Worm (Caenorhabditis elegans) whole organism, young adult: Measurements from ENCODE around the gene sru-24.
A peak's percentile ranks its signal among the peaks of the same experiment; 100 is the strongest.

ENCODE experiments used
- B0019.2 ChIP-seq: fragments of 200-800 bp; sonication (Bioruptor generic); conservative IDR thresholded peaks from 2 replicates; pipeline ENCODE4 v1.3.6; 2022; ENCODE audit warnings: missing genetic modification reagents, missing genetic modification characterization, missing compliant biosample characterization
- C17E4.6 ChIP-seq: fragments of 200-800 bp; sonication (Bioruptor generic); IDR thresholded peaks from 2 replicates; pipeline ENCODE4 v1.3.6; 2022; ENCODE audit warnings: missing genetic modification reagents, missing genetic modification characterization, missing compliant biosample characterization
- F33H1.4 ChIP-seq: fragments of 200-800 bp; sonication (Bioruptor generic); IDR thresholded peaks from 2 replicates; pipeline ENCODE4 v1.3.6; 2022; ENCODE audit warnings: missing genetic modification reagents, missing genetic modification characterization, missing compliant biosample characterization
- F52B5.7 ChIP-seq: sonication (generic microtip); optimal IDR thresholded peaks from 2 replicates; lab custom pipeline; 2016; ENCODE audit warnings: mild to moderate bottlenecking, missing genetic modification characterization, missing compliant biosample characterization
- F57A8.1 ChIP-seq: fragments of 200-800 bp; sonication (Bioruptor generic); optimal IDR thresholded peaks from 2 replicates; lab custom pipeline; 2018; ENCODE audit warnings: mild to moderate bottlenecking, missing genetic modification characterization, moderate library complexity, missing compliant biosample characterization
- K11D2.4 ChIP-seq: fragments of 200-800 bp; sonication (Bioruptor generic); IDR thresholded peaks from 2 replicates; pipeline ENCODE4 v1.3.6; 2022; ENCODE audit warnings: missing genetic modification reagents, missing genetic modification characterization, missing compliant biosample characterization
- Y79H2A.3 ChIP-seq: fragments of 200-800 bp; sonication (Bioruptor generic); conservative IDR thresholded peaks from 2 replicates; pipeline ENCODE4 v1.3.6; 2022; ENCODE audit warnings: missing genetic modification reagents, missing genetic modification characterization, missing compliant biosample characterization
- ZK185.1 ChIP-seq: sonication (generic microtip); optimal IDR thresholded peaks from 2 replicates; lab custom pipeline; 2016; ENCODE audit warnings: mild to moderate bottlenecking, missing genetic modification characterization, missing compliant biosample characterization; ENCODE audit not compliant: poor library complexity, severe bottlenecking
- aptf-3 ChIP-seq: fragments of 200-800 bp; sonication (Bioruptor generic); IDR thresholded peaks from 2 replicates; pipeline ENCODE4 v1.3.6; 2022; ENCODE audit warnings: missing genetic modification characterization, missing compliant biosample characterization
- athp-1 ChIP-seq: sonication (generic microtip); optimal IDR thresholded peaks from 2 replicates; lab custom pipeline; 2017; ENCODE audit warnings: mild to moderate bottlenecking, missing genetic modification characterization, missing compliant biosample characterization
- attf-5 ChIP-seq: fragments of 200-800 bp; sonication (Bioruptor generic); optimal IDR thresholded peaks from 2 replicates; lab custom pipeline; 2018; ENCODE audit warnings: mild to moderate bottlenecking, missing genetic modification characterization, missing compliant biosample characterization
- bed-2 ChIP-seq: fragments of 200-800 bp; sonication (Bioruptor generic); IDR thresholded peaks from 2 replicates; pipeline ENCODE4 v1.3.6; 2022; ENCODE audit warnings: missing genetic modification reagents, missing genetic modification characterization, missing compliant biosample characterization
- ceh-58 ChIP-seq: fragments of 200-800 bp; sonication (Bioruptor generic); IDR thresholded peaks from 2 replicates; pipeline ENCODE4 v1.3.6; 2022; ENCODE audit warnings: missing genetic modification characterization, missing compliant biosample characterization
- dpl-1 ChIP-seq: fragments of 150-350 bp; optimal IDR thresholded peaks from 2 replicates; lab custom pipeline; 2014; ENCODE audit warnings: missing biosample characterization, missing genetic modification reagents, missing genetic modification characterization
- egl-18 ChIP-seq: fragments of 200-800 bp; sonication (Bioruptor generic); IDR thresholded peaks from 2 replicates; pipeline ENCODE4 v1.3.6; 2022; ENCODE audit warnings: missing genetic modification reagents, missing genetic modification characterization, missing compliant biosample characterization
- egl-44 ChIP-seq: fragments of 200-800 bp; sonication (Bioruptor generic); IDR thresholded peaks from 2 replicates; pipeline ENCODE4 v1.3.6; 2022; ENCODE audit warnings: missing genetic modification reagents, missing genetic modification characterization, missing compliant biosample characterization
- egrh-3 ChIP-seq: fragments of 200-800 bp; sonication (Bioruptor generic); IDR thresholded peaks from 2 replicates; pipeline ENCODE4 v1.3.6; 2022; ENCODE audit warnings: missing genetic modification reagents, missing genetic modification characterization, missing compliant biosample characterization
- ets-4 ChIP-seq: fragments of 200-800 bp; sonication (Bioruptor generic); optimal IDR thresholded peaks from 2 replicates; lab custom pipeline; 2018; ENCODE audit warnings: mild to moderate bottlenecking, missing genetic modification characterization, missing compliant biosample characterization
- fkh-3 ChIP-seq: sonication (generic microtip); optimal IDR thresholded peaks from 2 replicates; lab custom pipeline; 2016; ENCODE audit warnings: mild to moderate bottlenecking, missing genetic modification characterization, missing compliant biosample characterization
- hlh-12 ChIP-seq: sonication (generic microtip); optimal IDR thresholded peaks from 2 replicates; lab custom pipeline; 2016; ENCODE audit warnings: missing genetic modification characterization, missing compliant biosample characterization
- hmg-1.2 ChIP-seq: fragments of 200-800 bp; sonication (Bioruptor generic); IDR thresholded peaks from 2 replicates; pipeline ENCODE4 v1.3.6; 2022; ENCODE audit warnings: missing genetic modification reagents, missing genetic modification characterization, missing compliant biosample characterization
- lag-1 ChIP-seq: fragments of 200-800 bp; sonication (Bioruptor generic); IDR thresholded peaks from 2 replicates; pipeline ENCODE4 v1.3.6; 2022; ENCODE audit warnings: missing genetic modification reagents, missing genetic modification characterization, missing compliant biosample characterization
- lin-35 ChIP-seq, 3 experiments: fragments of 150-350 bp in 2 of 3; sonication (generic microtip) in 1 of 3; optimal IDR thresholded peaks; 2 replicates each; lab custom pipeline; 2014 to 2018; ENCODE audit warnings: missing biosample characterization in 3 of 3, missing genetic modification characterization in 3 of 3, missing genetic modification reagents in 3 of 3
- lsl-1 ChIP-seq: fragments of 200-800 bp; sonication (Bioruptor generic); optimal IDR thresholded peaks from 2 replicates; lab custom pipeline; 2018; ENCODE audit warnings: mild to moderate bottlenecking, missing genetic modification characterization, moderate library complexity, missing compliant biosample characterization
- madf-6 ChIP-seq: fragments of 200-800 bp; sonication (Bioruptor generic); IDR thresholded peaks from 2 replicates; pipeline ENCODE4 v1.3.6; 2022; ENCODE audit warnings: missing genetic modification reagents, missing genetic modification characterization, missing compliant biosample characterization
- madf-8 ChIP-seq: fragments of 200-800 bp; sonication (Bioruptor generic); conservative IDR thresholded peaks from 2 replicates; pipeline ENCODE4 v1.3.6; 2022; ENCODE audit warnings: missing genetic modification reagents, missing genetic modification characterization, missing compliant biosample characterization
- mel-28 ChIP-seq: sonication (generic microtip); optimal IDR thresholded peaks from 2 replicates; lab custom pipeline; 2016; ENCODE audit warnings: borderline replicate concordance, mild to moderate bottlenecking, missing genetic modification characterization, missing compliant biosample characterization
- nfya-1 ChIP-seq: sonication (generic microtip); optimal IDR thresholded peaks from 2 replicates; lab custom pipeline; 2017; ENCODE audit warnings: antibody characterized with exemption, missing compliant biosample characterization, missing genetic modification characterization, borderline replicate concordance; ENCODE audit not compliant: insufficient read depth
- nhr-179 ChIP-seq: sonication (generic microtip); optimal IDR thresholded peaks from 2 replicates; lab custom pipeline; 2016; ENCODE audit warnings: mild to moderate bottlenecking, missing genetic modification characterization, missing compliant biosample characterization
- nhr-90 ChIP-seq: sonication (generic microtip); optimal IDR thresholded peaks from 2 replicates; lab custom pipeline; 2016; ENCODE audit warnings: missing genotype, mild to moderate bottlenecking, missing genetic modification characterization, missing compliant biosample characterization
- pbrm-1 ChIP-seq: fragments of 200-800 bp; sonication (Bioruptor generic); IDR thresholded peaks from 2 replicates; pipeline ENCODE4 v1.3.6; 2022; ENCODE audit warnings: missing genetic modification reagents, missing genetic modification characterization, missing compliant biosample characterization
- pha-4 ChIP-seq: fragments of 150-350 bp; sonication (generic microtip); optimal IDR thresholded peaks from 2 replicates; lab custom pipeline; 2014; ENCODE audit warnings: missing biosample characterization, missing genetic modification reagents, missing genetic modification characterization
- rec-8 ChIP-seq, 2 experiments: sonication (generic microtip); optimal IDR thresholded peaks; 2 replicates each; lab custom pipeline; 2016; ENCODE audit warnings: mild to moderate bottlenecking in 2 of 2, missing genetic modification characterization in 2 of 2, missing genetic modification reagents in 2 of 2, missing genotype in 2 of 2, missing biosample characterization in 1 of 2, missing compliant biosample characterization in 1 of 2, moderate library complexity in 1 of 2
- rpc-1 ChIP-seq, 2 experiments: fragments of 150-350 bp in 1 of 2; sonication (generic microtip) in 1 of 2; optimal IDR thresholded peaks; 2 replicates each; lab custom pipeline; 2014 to 2018; ENCODE audit warnings: missing biosample characterization in 1 of 2, missing genetic modification characterization in 1 of 2, missing genetic modification reagents in 1 of 2, missing genotype in 1 of 2
- sea-2 ChIP-seq: fragments of 200-800 bp; sonication (Bioruptor generic); IDR thresholded peaks from 2 replicates; pipeline ENCODE4 v1.3.6; 2022; ENCODE audit warnings: missing genetic modification characterization, missing compliant biosample characterization
- snpc-1.3 ChIP-seq: sonication (generic microtip); optimal IDR thresholded peaks from 2 replicates; lab custom pipeline; 2017; ENCODE audit warnings: missing genetic modification characterization, mild to moderate bottlenecking, missing compliant biosample characterization, antibody characterized with exemption, moderate library complexity, missing genotype, missing genetic modification reagents; ENCODE audit not compliant: insufficient read depth
- somi-1 ChIP-seq: fragments of 200-800 bp; sonication (Bioruptor generic); optimal IDR thresholded peaks from 2 replicates; lab custom pipeline; 2018; ENCODE audit warnings: mild to moderate bottlenecking, missing genetic modification characterization, missing compliant biosample characterization
- unc-62 ChIP-seq: fragments of 150-350 bp; optimal IDR thresholded peaks from 2 replicates; lab custom pipeline; 2014; ENCODE audit warnings: missing biosample characterization, missing genetic modification reagents, missing genetic modification characterization
- zim-3 ChIP-seq: sonication (generic microtip); optimal IDR thresholded peaks from 2 replicates; lab custom pipeline; 2017; ENCODE audit warnings: mild to moderate bottlenecking, missing genetic modification characterization, moderate library complexity, missing compliant biosample characterization
- ztf-22 ChIP-seq: fragments of 200-800 bp; sonication (Bioruptor generic); optimal IDR thresholded peaks from 2 replicates; lab custom pipeline; 2018; ENCODE audit warnings: mild to moderate bottlenecking, missing genetic modification characterization, moderate library complexity, missing compliant biosample characterization

Gene sru-24

ce11 chrV:654402-654801 lies 16.8 kb downstream of the sru-24 start, which contains the start of gene srj-6:
Gene srj-6, minus strand, starts transcription at chrV:654502.
- no peak for TF ChIP-seq ceh-58 (GFP tag; lab: Robert Waterston, UW)
- no peak for TF ChIP-seq ZK185.1 (tag; lab: Kevin White, UChicago)
- TF ChIP-seq lsl-1 (GFP tag; lab: Kevin White, UChicago), result no peak
- TF ChIP-seq bed-2, result no peak
- TF ChIP-seq mel-28 (tag; lab: Kevin White, UChicago), result no peak
- TF ChIP-seq nhr-90 (tag; lab: Kevin White, UChicago), result no peak
- no peak for TF ChIP-seq nfya-1 (tag; lab: Kevin White, UChicago)
- no peak for TF ChIP-seq K11D2.4 (GFP tag; lab: Robert Waterston, UW)
- TF ChIP-seq sea-2 (GFP tag; lab: Robert Waterston, UW), result no peak
- no peak for TF ChIP-seq athp-1
- no peak for TF ChIP-seq egl-18
- TF ChIP-seq rpc-1 (optimal IDR thresholded peaks at IDR 0.05; lab: Kevin White, UChicago), result no peak
- no peak for TF ChIP-seq rpc-1 (tag; optimal IDR thresholded peaks at IDR 0.05; lab: Kevin White, UChicago)
- no peak for TF ChIP-seq fkh-3 (tag; lab: Kevin White, UChicago)
- no peak for TF ChIP-seq B0019.2

ce11 chrV:652940-653339 lies 18.3 kb downstream of the sru-24 start, which contains the start of gene srj-5:
Gene srj-5, minus strand, starts transcription at chrV:653040.
- no peak for TF ChIP-seq lag-1 (GFP tag; lab: Robert Waterston, UW)
- TF ChIP-seq rec-8 (tag; optimal IDR thresholded peaks at IDR 0.05; lab: Kevin White, UChicago), result no peak
- TF ChIP-seq madf-8 (GFP tag; lab: Robert Waterston, UW), result no peak
- no peak for TF ChIP-seq F57A8.1 (GFP tag; lab: Kevin White, UChicago)
- no peak for TF ChIP-seq ceh-58 (GFP tag; lab: Robert Waterston, UW)
- TF ChIP-seq ets-4 (GFP tag; lab: Kevin White, UChicago), result no peak
- TF ChIP-seq snpc-1.3 (tag; lab: Kevin White, UChicago), result no peak
- TF ChIP-seq aptf-3, result no peak
- TF ChIP-seq somi-1 (GFP tag; lab: Kevin White, UChicago), result no peak
- TF ChIP-seq C17E4.6, result no peak
- no peak for TF ChIP-seq lin-35 (GFP tag; optimal IDR thresholded peaks at IDR 0.05; lab: Kevin White, UChicago)
- no peak for TF ChIP-seq zim-3

- no peak for TF ChIP-seq pha-4 (tag; lab: Kevin White, UChicago)
- no peak for TF ChIP-seq Y79H2A.3 (GFP tag; lab: Robert Waterston, UW)
- TF ChIP-seq egl-44 (GFP tag; lab: Robert Waterston, UW), result no peak
- TF ChIP-seq F52B5.7 (tag; lab: Kevin White, UChicago), result no peak
- no peak for TF ChIP-seq dpl-1 (GFP tag; lab: Kevin White, UChicago)
- no peak for TF ChIP-seq nhr-90 (tag; lab: Kevin White, UChicago)
Measured at ce11 chrV:646888-647287, 24.4 kb downstream of the sru-24 start, which contains the start of gene ugt-42. Gene ugt-42, plus strand, starts transcription at chrV:647188.

- no peak for TF ChIP-seq ztf-22 (GFP tag; lab: Kevin White, UChicago)
Measured at ce11 chrV:646129-646528, 25.1 kb downstream of the sru-24 start, which contains the start of gene F48G7.12. Gene F48G7.12, minus strand, starts transcription at chrV:646229.

ce11 chrV:642750-643149 lies 28.5 kb downstream of the sru-24 start, which contains the start of gene nhr-190:
Gene nhr-190, minus strand, starts transcription at chrV:642924.
- TF ChIP-seq rec-8 (tag; optimal IDR thresholded peaks at IDR 0.05; lab: Kevin White, UChicago) (no peak), F52B5.7 (tag; lab: Kevin White, UChicago) (no peak), egrh-3 (GFP tag; lab: Robert Waterston, UW) (no peak), hlh-12 (tag; lab: Kevin White, UChicago) (no peak), lsl-1 (GFP tag; lab: Kevin White, UChicago) (no peak), lin-35 (GFP tag; optimal IDR thresholded peaks at IDR 0.05; lab: Kevin White, UChicago) (no peak), nhr-179 (tag; lab: Kevin White, UChicago) (no peak), attf-5 (GFP tag; lab: Kevin White, UChicago) (peak; percentile 16), pbrm-1 (GFP tag; lab: Robert Waterston, UW) (no peak), madf-6 (GFP tag; lab: Robert Waterston, UW) (no peak), unc-62 (GFP tag; lab: Kevin White, UChicago) (no peak), mel-28 (tag; lab: Kevin White, UChicago) (no peak), F33H1.4 (GFP tag; lab: Robert Waterston, UW) (no peak), hmg-1.2 (GFP tag; lab: Robert Waterston, UW) (peak; percentile 66; the same call in 1 of the 2 replicates)
